Worm (Caenorhabditis elegans) whole organism, L4 larva: ENCODE results near the gene flh-3.

ENCODE experiments used
- F44E2.7 ChIP-seq: fragments of 200-800 bp; sonication (Bioruptor generic); IDR thresholded peaks from 2 replicates; pipeline ENCODE4 v2.1.2; 2022; ENCODE audit warnings: missing genetic modification characterization, missing compliant biosample characterization
- ama-1 ChIP-seq: fragments of 150-350 bp; optimal IDR thresholded peaks from 2 replicates; lab custom pipeline; 2014; ENCODE audit warnings: inconsistent platforms, mixed read lengths
- attf-4 ChIP-seq: sonication (generic microtip); optimal IDR thresholded peaks from 3 replicates; lab custom pipeline; 2017; ENCODE audit warnings: missing biosample characterization, missing genetic modification characterization
- ctbp-1 ChIP-seq: fragments of 200-800 bp; sonication (Bioruptor generic); IDR thresholded peaks from 2 replicates; pipeline ENCODE4 v1.3.6; 2022; ENCODE audit warnings: missing genetic modification reagents, missing genetic modification characterization, missing compliant biosample characterization
- egl-27 ChIP-seq: sonication (generic microtip); optimal IDR thresholded peaks from 3 replicates; lab custom pipeline; 2017; ENCODE audit warnings: missing biosample characterization, missing genetic modification reagents, missing genetic modification characterization
- jun-1 ChIP-seq: fragments of 150-350 bp; optimal IDR thresholded peaks from 2 replicates; lab custom pipeline; 2014; ENCODE audit warnings: missing biosample characterization, missing genetic modification reagents, missing genetic modification characterization
- lir-3 ChIP-seq: sonication (generic microtip); optimal IDR thresholded peaks from 2 replicates; lab custom pipeline; 2016; ENCODE audit warnings: mild to moderate bottlenecking, missing genetic modification characterization, missing compliant biosample characterization
- nhr-11 ChIP-seq: fragments of 150-350 bp; optimal IDR thresholded peaks from 2 replicates; lab custom pipeline; 2014; ENCODE audit warnings: missing biosample characterization, missing genetic modification characterization
- nhr-111 ChIP-seq: fragments of 200-800 bp; sonication (Bioruptor generic); optimal IDR thresholded peaks from 2 replicates; lab custom pipeline; 2018; ENCODE audit warnings: mild to moderate bottlenecking, missing genetic modification characterization, missing compliant biosample characterization
- nhr-25 ChIP-seq: sonication (generic microtip); optimal IDR thresholded peaks from 2 replicates; lab custom pipeline; 2017; ENCODE audit warnings: missing genetic modification characterization, mild to moderate bottlenecking, missing compliant biosample characterization, antibody characterized with exemption, moderate library complexity, borderline replicate concordance; ENCODE audit not compliant: insufficient read depth
- nhr-77 ChIP-seq: fragments of 150-350 bp; optimal IDR thresholded peaks from 2 replicates; lab custom pipeline; 2014; ENCODE audit warnings: missing biosample characterization, missing genetic modification characterization
- unc-39 ChIP-seq: sonication (generic microtip); optimal IDR thresholded peaks from 2 replicates; lab custom pipeline; 2017; ENCODE audit warnings: missing biosample characterization, missing genetic modification characterization
- unc-62 ChIP-seq, 3 experiments: fragments of 150-350 bp in 1 of 3; sonication (generic microtip); optimal IDR thresholded peaks in 2 of 3; peaks in 1 of 3; 1 replicate in 1 of 3; 2 replicates in 2 of 3; lab custom pipeline; 2014 to 2017; ENCODE audit warnings: missing biosample characterization in 3 of 3, missing genetic modification characterization in 3 of 3, missing genetic modification reagents in 3 of 3, missing genotype in 1 of 3

DNA sequence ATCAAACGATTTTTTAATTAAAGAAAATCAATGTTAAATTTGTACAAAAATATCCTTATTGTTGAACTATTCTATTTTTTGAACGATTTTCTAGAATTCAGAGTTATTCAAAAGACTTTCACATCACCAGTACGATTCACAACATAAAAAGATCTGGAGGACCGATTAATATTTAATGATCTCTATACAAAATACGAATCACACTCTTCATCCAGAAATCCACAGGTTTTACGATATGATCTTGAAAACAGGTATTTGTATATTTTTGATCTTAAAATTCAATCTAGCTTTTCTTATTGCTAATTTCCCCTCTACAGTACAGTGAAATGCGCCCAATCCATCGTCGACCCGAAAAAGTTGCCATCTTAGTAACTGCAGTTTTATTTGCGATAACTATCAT is 34.7 kb downstream of the flh-3 start, which contains the start of gene F49C12.5:
- TF ChIP-seq ctbp-1 (GFP tag; lab: Robert Waterston, UW), result no peak
- no peak for TF ChIP-seq unc-39 (tag; lab: Kevin White, UChicago)
- no peak for TF ChIP-seq attf-4
- TF ChIP-seq ama-1 (lab: Kevin White, UChicago), result no peak
- no peak for TF ChIP-seq nhr-111 (GFP tag; lab: Kevin White, UChicago)
- TF ChIP-seq nhr-77 (tag; lab: Kevin White, UChicago), result no peak
- TF ChIP-seq egl-27 (tag; lab: Kevin White, UChicago), result no peak
- no peak for TF ChIP-seq nhr-25
- TF ChIP-seq jun-1, result no peak
- no peak for TF ChIP-seq nhr-11 (tag; lab: Kevin White, UChicago)
- TF ChIP-seq lir-3 (tag; lab: Kevin White, UChicago), result no peak
- TF ChIP-seq unc-62 (GFP tag; optimal IDR thresholded peaks at IDR 0.05 in 1 of 2; lab: Kevin White, UChicago), result no peak
- no peak for TF ChIP-seq unc-62 (tag; optimal IDR thresholded peaks at IDR 0.05; lab: Kevin White, UChicago)
- no peak for TF ChIP-seq F44E2.7 (GFP tag; lab: Robert Waterston, UW)
